Worm (Caenorhabditis elegans) whole organism, young adult: ENCODE measurements around the gene F16G10.3.

Experiments
- ceh-91 ChIP-seq: fragments of 200-800 bp; sonication (Bioruptor generic); IDR thresholded peaks from 2 replicates; pipeline ENCODE4 v1.3.6; 2022; ENCODE audit warnings: missing genetic modification reagents, missing genetic modification characterization, missing compliant biosample characterization
- let-607 ChIP-seq, 2 experiments: fragments of 200-800 bp in 1 of 2; sonication (Bioruptor generic) in 1 of 2; sonication (generic microtip) in 1 of 2; optimal IDR thresholded peaks; 2 replicates each; lab custom pipeline; 2016 to 2018; ENCODE audit warnings: mild to moderate bottlenecking in 2 of 2, missing compliant biosample characterization in 2 of 2, missing genetic modification characterization in 2 of 2, moderate library complexity in 2 of 2, missing genotype in 1 of 2

DNA sequence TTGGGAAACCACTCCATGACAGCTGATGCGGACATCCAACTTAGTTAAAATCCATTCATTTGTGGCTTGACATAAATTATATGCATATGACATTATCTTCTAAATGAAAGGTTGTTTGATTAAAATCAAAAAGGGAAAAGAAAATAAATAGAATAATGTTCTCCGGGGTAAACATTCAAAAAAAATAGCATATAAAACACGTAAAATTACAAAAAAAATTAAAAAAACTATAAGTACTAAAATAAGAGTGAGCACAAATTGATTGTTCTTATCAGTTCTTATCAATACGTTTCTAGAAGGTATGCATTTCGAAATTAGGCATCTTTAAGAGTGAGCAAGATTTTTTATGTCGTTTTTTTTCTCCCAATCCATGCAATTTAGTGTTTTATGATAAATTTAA lies 40.5 kb downstream of the F16G10.3 start, which contains the start of gene fbxa-182:
- no peak for TF ChIP-seq let-607 (tag; optimal IDR thresholded peaks at IDR 0.05; lab: Kevin White, UChicago)
- TF ChIP-seq ceh-91 (GFP tag; lab: Robert Waterston, UW): no peak
